Fruit fly (Drosophila melanogaster) whole organism, wandering third instar larva: ENCODE data around the gene CG34181.

Source experiments
- CG9705 ChIP-seq: fragments of 200-800 bp; sonication (Bioruptor generic); optimal IDR thresholded peaks from 2 replicates; lab custom pipeline; 2018; ENCODE audit warnings: missing biosample characterization, mild to moderate bottlenecking, missing genetic modification characterization
- Dfd ChIP-seq: fragments of >200 bp; optimal IDR thresholded peaks from 2 replicates; lab custom pipeline; 2017; ENCODE audit warnings: missing biosample characterization, missing genetic modification characterization
- GATAd ChIP-seq: sonication (Bioruptor generic); optimal IDR thresholded peaks from 2 replicates; lab custom pipeline; 2016; ENCODE audit warnings: missing biosample characterization, missing genetic modification characterization
- HLH106 ChIP-seq: fragments of 200-800 bp; optimal IDR thresholded peaks from 3 replicates; lab custom pipeline; 2019; ENCODE audit warnings: missing biosample characterization, mild to moderate bottlenecking, missing genetic modification characterization, moderate library complexity
- Rel ChIP-seq, 2 experiments: fragments of 200-800 bp; sonication (Bioruptor generic) in 1 of 2; optimal IDR thresholded peaks; 2 replicates in 1 of 2; 3 replicates in 1 of 2; lab custom pipeline; 2016 to 2019; ENCODE audit warnings: mild to moderate bottlenecking in 2 of 2, missing biosample characterization in 2 of 2, missing genetic modification characterization in 2 of 2, moderate library complexity in 1 of 2
- dsf ChIP-seq: sonication (Bioruptor generic); optimal IDR thresholded peaks from 2 replicates; lab custom pipeline; 2016; ENCODE audit warnings: missing biosample characterization, missing genetic modification characterization, borderline replicate concordance
- lola ChIP-seq: fragments of >200 bp; optimal IDR thresholded peaks from 2 replicates; lab custom pipeline; 2017; ENCODE audit warnings: missing biosample characterization, missing genetic modification characterization
- rgr ChIP-seq: fragments of 200-800 bp; sonication (Bioruptor generic); optimal IDR thresholded peaks from 3 replicates; lab custom pipeline; 2016; ENCODE audit warnings: missing biosample characterization, mild to moderate bottlenecking, missing genetic modification characterization
- usp ChIP-seq: fragments of >200 bp; optimal IDR thresholded peaks from 2 replicates; lab custom pipeline; 2017; ENCODE audit warnings: missing biosample characterization, missing genetic modification characterization

- no peak for TF ChIP-seq usp
- TF ChIP-seq lola (GFP tag; lab: Kevin White, UChicago): no peak
- no peak for TF ChIP-seq HLH106 (tag; lab: Kevin White, UChicago)
- TF ChIP-seq GATAd (GFP tag; lab: Kevin White, UChicago): no peak
- TF ChIP-seq CG9705 (GFP tag; lab: Kevin White, UChicago): no peak
- no peak for TF ChIP-seq Rel (GFP tag; optimal IDR thresholded peaks at IDR 0.05; lab: Kevin White, UChicago)
- no peak for TF ChIP-seq Rel (tag; optimal IDR thresholded peaks at IDR 0.05; lab: Kevin White, UChicago)
- no peak for TF ChIP-seq rgr (GFP tag; lab: Kevin White, UChicago)
- TF ChIP-seq Dfd: no peak
- no peak for TF ChIP-seq dsf (GFP tag; lab: Kevin White, UChicago)
Observed at dm6 chr2L:9388924-9389765, 21.7 kb downstream of the CG34181 start.
